Fruit fly (Drosophila melanogaster) S2 (cell line): ENCODE data around the gene E5.

ENCODE experiments used
- CG8478 ChIP-seq: fragments of >200 bp; optimal IDR thresholded peaks from 2 replicates; lab custom pipeline; 2018
- CTCF ChIP-seq, 2 experiments: fragments of >200 bp; optimal IDR thresholded peaks; 2 replicates each; lab custom pipeline; 2018

- TF ChIP-seq CTCF (optimal IDR thresholded peaks at IDR 0.05; lab: Kevin White, UChicago), result no peak
- no peak for TF ChIP-seq CG8478 (lab: Kevin White, UChicago)
Measured at dm6 chr3R:13857339-13857738, 17.4 kb downstream of the E5 start.
